Fruit fly (Drosophila melanogaster) Kc167 (cell line): ENCODE data around the gene CG9372.

Experiments used
- Myc ChIP-seq: fragments of >200 bp; optimal IDR thresholded peaks from 2 replicates; lab custom pipeline; 2017; ENCODE audit warnings: missing external identifiers
- Sin3A ChIP-seq: fragments of >200 bp; optimal IDR thresholded peaks from 2 replicates; lab custom pipeline; 2018; ENCODE audit warnings: missing external identifiers
- h ChIP-seq: fragments of >200 bp; optimal IDR thresholded peaks from 3 replicates; lab custom pipeline; 2018; ENCODE audit warnings: missing external identifiers
- insv ChIP-seq: fragments of >200 bp; optimal IDR thresholded peaks from 3 replicates; lab custom pipeline; 2018; ENCODE audit warnings: missing external identifiers
- psq ChIP-seq: fragments of >200 bp; optimal IDR thresholded peaks from 2 replicates; lab custom pipeline; 2017; ENCODE audit warnings: missing external identifiers
- ttk ChIP-seq: sonication (Bioruptor generic); optimal IDR thresholded peaks from 2 replicates; lab custom pipeline; 2017; ENCODE audit warnings: missing external identifiers

The CG9372 gene

dm6 chr3L:19605974-19606497 lies at the start of gene CG9372, which contains the start of gene lush:
TSS of gene CG9372 (plus strand) at chr3L:19606208.
TSS of gene lush (minus strand) at chr3L:19606090.
- no peak for TF ChIP-seq Sin3A
- no peak for TF ChIP-seq Myc (lab: Kevin White, UChicago)
- TF ChIP-seq psq (lab: Kevin White, UChicago), result no peak
- no peak for TF ChIP-seq h (lab: Kevin White, UChicago)
- no peak for TF ChIP-seq insv (lab: Kevin White, UChicago)
- TF ChIP-seq ttk (lab: Kevin White, UChicago), result no peak

DNA sequence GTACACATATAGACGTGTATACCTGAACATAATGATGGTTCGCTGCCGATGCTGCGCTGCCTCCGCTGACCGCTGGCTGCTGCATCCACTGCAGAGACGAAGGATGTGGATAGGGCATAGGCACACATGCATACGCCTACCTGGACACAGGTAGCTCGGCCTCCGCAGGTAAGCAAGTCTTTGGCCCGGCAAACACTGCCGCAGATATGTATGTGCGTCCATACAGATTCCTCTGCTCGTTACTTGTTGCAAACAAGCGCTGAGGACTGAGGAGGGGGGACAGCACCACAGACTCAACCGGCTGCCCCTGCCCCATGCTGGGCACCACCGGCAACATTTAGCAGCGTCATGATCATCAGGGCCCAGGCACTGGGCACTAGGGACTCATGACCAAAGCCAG lies 49.3 kb upstream of the CG9372 start:
- TF ChIP-seq psq (lab: Kevin White, UChicago) (no peak), ttk (lab: Kevin White, UChicago) (no peak), insv (lab: Kevin White, UChicago) (no peak), Myc (lab: Kevin White, UChicago) (no peak), h (lab: Kevin White, UChicago) (no peak), Sin3A (no peak)

- no peak for TF ChIP-seq h (lab: Kevin White, UChicago)
- TF ChIP-seq Myc (lab: Kevin White, UChicago), result no peak
- TF ChIP-seq insv (lab: Kevin White, UChicago), result no peak
- TF ChIP-seq Sin3A, result no peak
- no peak for TF ChIP-seq psq (lab: Kevin White, UChicago)
- TF ChIP-seq ttk (lab: Kevin White, UChicago), result no peak
Measured at dm6 chr3L:19557197-19557995, 48.6 kb upstream of the CG9372 start.

DNA sequence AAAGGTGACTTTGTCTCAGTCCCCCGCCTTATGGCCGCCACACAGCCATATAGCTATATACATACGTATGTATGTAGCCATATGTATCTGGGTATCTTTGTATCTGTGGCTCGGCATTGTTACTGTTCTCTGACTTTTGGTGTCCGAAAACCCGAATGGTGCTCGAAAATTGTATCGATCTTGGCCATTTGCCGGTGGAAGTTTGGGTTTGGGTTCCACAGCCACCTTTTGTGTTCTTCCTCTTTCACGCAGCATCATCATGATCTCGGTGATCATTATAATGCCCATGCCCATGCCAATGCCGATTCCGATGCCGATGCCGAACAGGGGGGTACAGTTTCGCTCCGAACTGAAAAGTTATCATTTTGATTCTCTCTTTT lies 48.0 kb upstream of the CG9372 start:
- no peak for TF ChIP-seq ttk (lab: Kevin White, UChicago)
- TF ChIP-seq Sin3A, result no peak
- TF ChIP-seq psq (lab: Kevin White, UChicago), result no peak
- no peak for TF ChIP-seq Myc (lab: Kevin White, UChicago)
- no peak for TF ChIP-seq h (lab: Kevin White, UChicago)
- no peak for TF ChIP-seq insv (lab: Kevin White, UChicago)

DNA sequence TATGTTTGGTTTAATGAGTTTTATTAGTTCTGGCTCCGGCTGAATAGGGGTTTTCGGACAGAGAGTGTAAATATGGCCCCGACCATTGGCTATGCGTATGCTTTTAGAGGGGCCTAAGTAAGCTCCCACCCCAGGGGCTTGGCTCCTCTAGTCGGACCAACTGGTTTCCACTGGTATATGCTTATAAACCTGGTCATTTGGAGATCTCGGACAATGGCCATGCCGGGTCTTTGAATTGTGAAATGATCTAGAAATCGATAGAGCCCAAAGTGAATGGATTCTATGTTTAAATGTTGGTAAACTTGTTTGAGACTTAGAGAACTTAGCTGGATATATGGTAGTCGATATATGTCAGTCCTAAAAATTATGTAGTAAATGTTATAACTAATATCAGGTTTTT lies 47.3 kb upstream of the CG9372 start:
- no peak for TF ChIP-seq h (lab: Kevin White, UChicago)
- no peak for TF ChIP-seq ttk (lab: Kevin White, UChicago)
- no peak for TF ChIP-seq Sin3A
- no peak for TF ChIP-seq insv (lab: Kevin White, UChicago)
- no peak for TF ChIP-seq psq (lab: Kevin White, UChicago)
- no peak for TF ChIP-seq Myc (lab: Kevin White, UChicago)

dm6 chr3L:19559171-19559570 lies 46.8 kb upstream of the CG9372 start:
- no peak for TF ChIP-seq psq (lab: Kevin White, UChicago)
- no peak for TF ChIP-seq h (lab: Kevin White, UChicago)
- TF ChIP-seq insv (lab: Kevin White, UChicago), result no peak
- TF ChIP-seq Sin3A, result no peak
- no peak for TF ChIP-seq ttk (lab: Kevin White, UChicago)
- TF ChIP-seq Myc (lab: Kevin White, UChicago), result no peak

- TF ChIP-seq psq (lab: Kevin White, UChicago) (no peak), insv (lab: Kevin White, UChicago) (no peak)
Measured at dm6 chr3L:19560005-19560694, 45.9 kb upstream of the CG9372 start.

DNA sequence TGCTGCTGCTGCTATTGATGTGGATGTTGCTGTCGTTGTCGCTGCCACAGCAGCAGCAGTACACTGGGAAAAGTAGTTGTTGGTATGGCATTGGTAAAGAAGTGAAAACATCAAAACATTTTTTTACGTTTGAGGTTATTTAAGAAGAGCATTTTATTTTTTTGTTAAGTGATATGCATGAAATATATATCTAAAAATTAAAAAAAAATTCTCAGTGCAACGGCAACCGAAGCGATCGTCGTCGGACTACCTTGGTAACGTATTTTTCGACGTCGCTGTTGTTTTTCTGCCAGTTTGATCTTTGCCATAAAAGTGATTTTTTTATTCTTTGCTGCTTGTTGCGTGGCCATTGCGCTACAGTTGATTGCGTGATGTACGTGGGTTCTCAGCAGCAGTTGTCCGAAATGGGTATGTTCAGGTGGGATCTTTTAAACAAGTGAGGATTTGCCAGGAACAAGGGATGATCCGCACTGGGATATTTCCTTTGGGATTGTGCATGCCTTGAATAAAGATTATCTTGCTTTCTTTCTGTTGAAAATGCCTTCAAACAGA lies 45.2 kb upstream of the CG9372 start:
- TF ChIP-seq ttk (lab: Kevin White, UChicago) (no peak), h (lab: Kevin White, UChicago) (no peak), psq (lab: Kevin White, UChicago) (no peak), Myc (lab: Kevin White, UChicago) (no peak), Sin3A (no peak), insv (lab: Kevin White, UChicago) (no peak)

DNA sequence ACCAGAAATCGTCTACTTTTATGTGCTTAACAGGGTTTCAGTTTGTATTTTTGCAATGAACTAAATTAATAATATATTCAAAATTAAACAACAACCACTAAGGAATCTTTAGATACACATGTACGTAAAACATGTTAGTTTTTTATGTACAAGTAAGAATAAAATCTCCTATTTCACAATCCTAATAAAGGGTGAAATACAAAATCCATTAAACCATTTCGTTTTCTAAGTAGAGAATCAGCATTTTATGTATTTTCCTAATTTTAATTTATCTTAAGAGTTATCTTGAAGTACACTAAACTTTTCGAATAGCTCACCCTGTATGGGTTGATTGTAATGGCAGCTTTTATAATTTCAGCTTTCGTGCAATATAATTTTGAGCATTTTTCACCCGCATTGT lies 44.3 kb upstream of the CG9372 start:
- TF ChIP-seq Myc (lab: Kevin White, UChicago) (no peak), h (lab: Kevin White, UChicago) (no peak), ttk (lab: Kevin White, UChicago) (no peak), insv (lab: Kevin White, UChicago) (no peak), Sin3A (no peak), psq (lab: Kevin White, UChicago) (no peak)

DNA sequence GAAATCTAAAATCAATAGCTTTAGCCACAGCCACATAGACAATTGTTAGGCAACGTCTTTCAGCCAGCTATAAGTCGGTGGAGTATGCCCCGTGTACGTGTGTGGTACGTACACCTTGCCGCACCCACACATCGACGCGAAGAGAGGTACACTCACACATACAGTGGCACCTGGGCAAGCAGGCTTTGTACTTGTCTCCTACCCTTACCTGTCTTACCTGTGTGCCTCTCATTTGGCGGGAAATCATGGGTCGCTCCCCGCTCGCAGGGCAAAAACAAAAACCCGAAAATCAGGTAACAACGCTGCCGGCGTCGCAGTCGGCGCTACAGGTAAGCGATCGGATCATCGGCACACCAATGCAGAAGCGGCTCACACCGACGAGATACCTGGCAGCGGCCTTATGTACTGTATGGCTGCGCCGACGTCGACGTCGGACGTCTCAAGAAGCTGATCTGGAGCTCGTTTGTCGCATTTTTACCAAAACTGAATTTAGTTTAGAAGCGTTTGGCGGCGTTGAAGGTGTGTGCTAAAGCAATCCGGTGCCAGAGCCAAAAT lies 43.8 kb upstream of the CG9372 start:
- TF ChIP-seq psq (lab: Kevin White, UChicago) (no peak), Sin3A (no peak), Myc (lab: Kevin White, UChicago) (no peak), h (lab: Kevin White, UChicago) (no peak), insv (lab: Kevin White, UChicago) (no peak), ttk (lab: Kevin White, UChicago) (no peak)

DNA sequence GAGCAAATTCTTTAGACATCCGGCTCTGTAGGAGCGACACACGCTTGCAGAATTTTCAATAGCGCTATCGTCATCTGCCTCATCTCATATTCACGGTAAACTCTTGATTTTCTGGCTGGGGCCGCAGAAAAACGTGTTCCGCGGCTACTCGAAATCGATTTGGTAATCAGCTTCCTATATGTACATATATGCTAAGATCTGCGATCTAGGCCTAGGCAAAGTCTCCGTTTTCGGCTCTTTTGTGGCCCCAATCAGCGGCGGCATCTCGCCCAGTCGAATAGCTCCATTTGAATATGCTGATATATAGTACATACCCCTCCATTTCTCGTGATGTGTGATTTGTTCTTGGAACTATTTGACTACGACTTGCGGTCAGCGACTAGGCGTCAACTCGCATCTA lies 43.0 kb upstream of the CG9372 start:
- TF ChIP-seq Sin3A, result no peak
- no peak for TF ChIP-seq h (lab: Kevin White, UChicago)
